Worm (Caenorhabditis elegans) whole organism, midembryonic: ENCODE measurements around the gene sqst-5.

Experiments used
- med-1 ChIP-seq: sonication (generic microtip); optimal IDR thresholded peaks from 2 replicates; lab custom pipeline; 2017; ENCODE audit warnings: missing genetic modification characterization, mild to moderate bottlenecking, missing compliant biosample characterization, antibody characterized with exemption, missing genetic modification reagents; ENCODE audit not compliant: insufficient read depth
- ztf-23 ChIP-seq: fragments of 200-800 bp; sonication (Bioruptor generic); IDR thresholded peaks from 2 replicates; pipeline ENCODE4 v1.3.6; 2022; ENCODE audit warnings: missing genetic modification reagents, missing genetic modification characterization, missing compliant biosample characterization

ce11 chrIII:120199-120598 lies 27.2 kb downstream of the sqst-5 start, which contains the start of gene pals-24:
- TF ChIP-seq med-1 (GFP tag; lab: Kevin White, UChicago) (no peak), ztf-23 (GFP tag; lab: Robert Waterston, UW) (no peak)
